Fruit fly (Drosophila melanogaster) whole organism: ENCODE data around the gene CG15914.

Experiments
- CG8478 ChIP-seq: fragments of >200 bp; optimal IDR thresholded peaks from 2 replicates; lab custom pipeline; 2018; ENCODE audit warnings: inconsistent platforms
- pan ChIP-seq: fragments of >200 bp; optimal IDR thresholded peaks from 2 replicates; lab custom pipeline; 2017
- psq ChIP-seq: fragments of >200 bp; optimal IDR thresholded peaks from 2 replicates; lab custom pipeline; 2017
- usp ChIP-seq: fragments of >200 bp; optimal IDR thresholded peaks from 2 replicates; lab custom pipeline; 2017; ENCODE audit warnings: missing biosample characterization, missing genetic modification characterization, mixed read lengths

dm6 chrX:15852815-15853542 lies at the start of gene CG15914, which contains the start of gene UBL3:
- no peak for TF ChIP-seq psq
- TF ChIP-seq usp (GFP tag; lab: Kevin White, UChicago): no peak
- TF ChIP-seq CG8478 (lab: Kevin White, UChicago): no peak
- TF ChIP-seq pan (lab: Kevin White, UChicago): no peak
